Worm (Caenorhabditis elegans) whole organism, L4 larva: ENCODE measurements around the gene C28D4.5.

Experiments used
- D1046.2 ChIP-seq: fragments of 200-800 bp; sonication (Bioruptor generic); IDR thresholded peaks from 2 replicates; pipeline ENCODE4 v1.3.6; 2022; ENCODE audit warnings: missing genetic modification characterization, missing compliant biosample characterization
- F37D6.2 ChIP-seq: sonication (generic microtip); optimal IDR thresholded peaks from 2 replicates; lab custom pipeline; 2016; ENCODE audit warnings: mild to moderate bottlenecking, missing genetic modification characterization, missing compliant biosample characterization
- R02D3.7 ChIP-seq: fragments of 150-350 bp; sonication (generic microtip); optimal IDR thresholded peaks from 3 replicates; lab custom pipeline; 2014; ENCODE audit warnings: missing biosample characterization, missing genetic modification characterization
- Y75B8A.6 ChIP-seq: fragments of 200-800 bp; sonication (Bioruptor generic); IDR thresholded peaks from 2 replicates; pipeline ENCODE4 v1.3.6; 2022; ENCODE audit warnings: missing genetic modification reagents, missing genetic modification characterization, missing compliant biosample characterization
- ZK337.2 ChIP-seq: fragments of 200-800 bp; sonication (Bioruptor generic); IDR thresholded peaks from 2 replicates; pipeline ENCODE4 v1.3.6; 2022; ENCODE audit warnings: missing genetic modification reagents, missing genetic modification characterization, missing compliant biosample characterization
- aha-1 ChIP-seq: fragments of 150-350 bp; peaks from one replicate; lab custom pipeline; 2014; ENCODE audit warnings: missing biosample characterization, missing genetic modification characterization
- ama-1 ChIP-seq: fragments of 150-350 bp; optimal IDR thresholded peaks from 2 replicates; lab custom pipeline; 2014; ENCODE audit warnings: inconsistent platforms, mixed read lengths
- attf-4 ChIP-seq: sonication (generic microtip); optimal IDR thresholded peaks from 3 replicates; lab custom pipeline; 2017; ENCODE audit warnings: missing biosample characterization, missing genetic modification characterization
- ctbp-1 ChIP-seq: fragments of 200-800 bp; sonication (Bioruptor generic); IDR thresholded peaks from 2 replicates; pipeline ENCODE4 v1.3.6; 2022; ENCODE audit warnings: missing genetic modification reagents, missing genetic modification characterization, missing compliant biosample characterization
- daf-12 ChIP-seq: fragments of 150-350 bp; optimal IDR thresholded peaks from 2 replicates; lab custom pipeline; 2014; ENCODE audit warnings: missing biosample characterization, missing genetic modification reagents, missing genetic modification characterization
- daf-16 ChIP-seq, 3 experiments: sonication (generic microtip); optimal IDR thresholded peaks; 2 replicates each; lab custom pipeline; 2016 to 2017; ENCODE audit warnings: missing genetic modification characterization in 3 of 3, missing genetic modification reagents in 3 of 3, mild to moderate bottlenecking in 2 of 3, missing compliant biosample characterization in 2 of 3, missing biosample characterization in 1 of 3, moderate library complexity in 1 of 3
- dpl-1 ChIP-seq: fragments of 150-350 bp; optimal IDR thresholded peaks from 2 replicates; lab custom pipeline; 2014; ENCODE audit warnings: missing biosample characterization, missing genetic modification reagents, missing genetic modification characterization
- dve-1 ChIP-seq: sonication (generic microtip); optimal IDR thresholded peaks from 2 replicates; lab custom pipeline; 2017; ENCODE audit warnings: antibody characterized with exemption, mild to moderate bottlenecking, missing genetic modification characterization, missing compliant biosample characterization; ENCODE audit not compliant: insufficient read depth
- egl-27 ChIP-seq: sonication (generic microtip); optimal IDR thresholded peaks from 3 replicates; lab custom pipeline; 2017; ENCODE audit warnings: missing biosample characterization, missing genetic modification reagents, missing genetic modification characterization
- hmg-1.1 ChIP-seq: fragments of 200-800 bp; sonication (Bioruptor generic); IDR thresholded peaks from 2 replicates; pipeline ENCODE4 v1.3.6; 2022; ENCODE audit warnings: missing genetic modification reagents, missing genetic modification characterization, missing compliant biosample characterization
- jun-1 ChIP-seq: fragments of 150-350 bp; optimal IDR thresholded peaks from 2 replicates; lab custom pipeline; 2014; ENCODE audit warnings: missing biosample characterization, missing genetic modification reagents, missing genetic modification characterization
- lim-7 ChIP-seq: fragments of 200-800 bp; sonication (Bioruptor generic); IDR thresholded peaks from 2 replicates; pipeline ENCODE4 v1.3.6; 2022; ENCODE audit warnings: missing genetic modification characterization, missing compliant biosample characterization
- lin-13 ChIP-seq: fragments of 150-350 bp; optimal IDR thresholded peaks from 2 replicates; lab custom pipeline; 2014; ENCODE audit warnings: missing biosample characterization, missing genetic modification reagents, missing genetic modification characterization
- lin-15B ChIP-seq: fragments of 150-350 bp; sonication (generic microtip); optimal IDR thresholded peaks from 3 replicates; lab custom pipeline; 2014; ENCODE audit warnings: missing biosample characterization, missing genetic modification characterization
- lin-29 ChIP-seq: fragments of 200-800 bp; sonication (Bioruptor generic); IDR thresholded peaks from 2 replicates; pipeline ENCODE4 v1.3.6; 2022; ENCODE audit warnings: missing genetic modification reagents, missing genetic modification characterization, missing compliant biosample characterization
- lin-38 ChIP-seq: fragments of 200-800 bp; sonication (Bioruptor generic); IDR thresholded peaks from 2 replicates; pipeline ENCODE4 v1.3.6; 2022; ENCODE audit warnings: missing genetic modification reagents, missing genetic modification characterization, missing compliant biosample characterization
- mdl-1 ChIP-seq, 2 experiments: fragments of 150-350 bp in 1 of 2; sonication (generic microtip) in 1 of 2; optimal IDR thresholded peaks; 2 replicates each; lab custom pipeline; 2014 to 2017; ENCODE audit warnings: missing biosample characterization in 2 of 2, missing genetic modification characterization in 2 of 2
- mxl-3 ChIP-seq: fragments of 200-800 bp; sonication (Bioruptor generic); optimal IDR thresholded peaks from 2 replicates; lab custom pipeline; 2018; ENCODE audit warnings: mild to moderate bottlenecking, missing genetic modification characterization, missing compliant biosample characterization
- nhr-10 ChIP-seq: fragments of 150-350 bp; optimal IDR thresholded peaks from 2 replicates; lab custom pipeline; 2014; ENCODE audit warnings: missing biosample characterization, missing genetic modification characterization
- nhr-11 ChIP-seq: fragments of 150-350 bp; optimal IDR thresholded peaks from 2 replicates; lab custom pipeline; 2014; ENCODE audit warnings: missing biosample characterization, missing genetic modification characterization
- nhr-111 ChIP-seq: fragments of 200-800 bp; sonication (Bioruptor generic); optimal IDR thresholded peaks from 2 replicates; lab custom pipeline; 2018; ENCODE audit warnings: mild to moderate bottlenecking, missing genetic modification characterization, missing compliant biosample characterization
- nhr-42 ChIP-seq: fragments of 200-800 bp; sonication (Bioruptor generic); IDR thresholded peaks from 2 replicates; pipeline ENCODE4 v1.3.6; 2022; ENCODE audit warnings: missing genetic modification characterization, missing compliant biosample characterization
- nhr-48 ChIP-seq: sonication (generic microtip); optimal IDR thresholded peaks from 2 replicates; lab custom pipeline; 2016; ENCODE audit warnings: mild to moderate bottlenecking, missing genetic modification characterization, missing compliant biosample characterization
- nhr-6 ChIP-seq: fragments of 150-350 bp; optimal IDR thresholded peaks from 2 replicates; lab custom pipeline; 2014; ENCODE audit warnings: missing biosample characterization, missing genetic modification characterization
- nhr-76 ChIP-seq: fragments of 150-350 bp; optimal IDR thresholded peaks from 2 replicates; lab custom pipeline; 2014; ENCODE audit warnings: missing biosample characterization, missing genetic modification characterization
- pha-4 ChIP-seq, 2 experiments: fragments of 150-350 bp in 1 of 2; fragments of 200-800 bp in 1 of 2; sonication (Bioruptor generic) in 1 of 2; IDR thresholded peaks in 1 of 2; optimal IDR thresholded peaks in 1 of 2; 2 replicates each; pipeline versions ENCODE4 v1.3.6 to Lab custom; 2014 to 2022; ENCODE audit warnings: missing genetic modification characterization in 2 of 2, missing genetic modification reagents in 2 of 2, missing biosample characterization in 1 of 2, missing compliant biosample characterization in 1 of 2
- rbr-2 ChIP-seq: sonication (generic microtip); optimal IDR thresholded peaks from 2 replicates; lab custom pipeline; 2016; ENCODE audit warnings: missing genotype, missing genetic modification characterization, missing compliant biosample characterization
- spr-1 ChIP-seq: sonication (generic microtip); optimal IDR thresholded peaks from 2 replicates; lab custom pipeline; 2016; ENCODE audit warnings: mild to moderate bottlenecking, missing genetic modification characterization, missing compliant biosample characterization
- spr-3 ChIP-seq: fragments of 200-800 bp; sonication (Bioruptor generic); optimal IDR thresholded peaks from 2 replicates; lab custom pipeline; 2018; ENCODE audit warnings: mild to moderate bottlenecking, missing genetic modification characterization, missing compliant biosample characterization
- unc-62 ChIP-seq, 3 experiments: fragments of 150-350 bp in 1 of 3; sonication (generic microtip); optimal IDR thresholded peaks in 2 of 3; peaks in 1 of 3; 1 replicate in 1 of 3; 2 replicates in 2 of 3; lab custom pipeline; 2014 to 2017; ENCODE audit warnings: missing biosample characterization in 3 of 3, missing genetic modification characterization in 3 of 3, missing genetic modification reagents in 3 of 3, missing genotype in 1 of 3
- vab-7 ChIP-seq: fragments of 200-800 bp; sonication (Bioruptor generic); IDR thresholded peaks from 2 replicates; pipeline ENCODE4 v1.3.6; 2022; ENCODE audit warnings: missing genetic modification reagents, missing genetic modification characterization, missing compliant biosample characterization
- zag-1 ChIP-seq: fragments of 150-350 bp; optimal IDR thresholded peaks from 2 replicates; lab custom pipeline; 2014; ENCODE audit warnings: missing biosample characterization, missing genetic modification characterization
- zfp-2 ChIP-seq: sonication (generic microtip); optimal IDR thresholded peaks from 2 replicates; lab custom pipeline; 2016; ENCODE audit warnings: mild to moderate bottlenecking, missing genetic modification characterization, missing compliant biosample characterization
- zfp-3 ChIP-seq: fragments of 200-800 bp; sonication (Bioruptor generic); conservative IDR thresholded peaks from 2 replicates; pipeline ENCODE4 v1.3.6; 2022; ENCODE audit warnings: missing genetic modification reagents, missing genetic modification characterization, missing compliant biosample characterization
- zip-11 ChIP-seq: fragments of 200-800 bp; sonication (Bioruptor generic); IDR thresholded peaks from 2 replicates; pipeline ENCODE4 v1.3.6; 2022; ENCODE audit warnings: missing genetic modification characterization, missing compliant biosample characterization
- zip-2 ChIP-seq: fragments of 150-350 bp; optimal IDR thresholded peaks from 2 replicates; lab custom pipeline; 2014; ENCODE audit warnings: missing biosample characterization, missing genetic modification characterization
- ztf-7 ChIP-seq: fragments of 150-350 bp; optimal IDR thresholded peaks from 2 replicates; lab custom pipeline; 2014; ENCODE audit warnings: missing biosample characterization, missing genetic modification characterization

C28D4.5 gene

DNA sequence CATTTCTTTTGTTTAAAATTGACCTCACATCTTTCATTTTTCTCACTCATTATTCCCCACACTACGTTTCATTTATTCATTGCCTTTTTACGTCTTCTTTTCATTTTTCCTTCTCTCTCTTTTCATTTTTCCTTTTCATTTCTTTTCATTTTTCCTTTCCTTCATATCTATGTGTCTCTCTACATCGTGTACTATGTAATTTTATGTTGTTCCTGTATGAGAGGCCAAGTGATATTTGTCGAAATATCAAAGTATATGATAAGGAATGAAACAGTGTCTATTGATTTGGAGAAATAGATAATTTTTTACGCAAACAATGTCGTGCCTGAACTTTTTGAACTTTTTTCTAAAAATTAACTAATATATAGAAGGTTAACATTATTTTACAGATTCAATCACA is 30.2 kb downstream of the C28D4.5 start (continued):
- TF ChIP-seq nhr-10, result peak; percentile 40
- no peak for TF ChIP-seq nhr-111 (GFP tag; lab: Kevin White, UChicago)
- no peak for TF ChIP-seq aha-1 (tag; lab: Kevin White, UChicago)
- no peak for TF ChIP-seq ama-1 (lab: Kevin White, UChicago)
- TF ChIP-seq spr-3, result no peak
- no peak for TF ChIP-seq lin-29
- peak; percentile 84 for TF ChIP-seq dve-1 (tag; lab: Kevin White, UChicago)
- no peak for TF ChIP-seq ctbp-1 (GFP tag; lab: Robert Waterston, UW)
- no peak for TF ChIP-seq D1046.2
- no peak for TF ChIP-seq F37D6.2
- no peak for TF ChIP-seq zip-2 (tag; lab: Kevin White, UChicago)
- TF ChIP-seq R02D3.7 (tag; lab: Kevin White, UChicago), result no peak
- TF ChIP-seq daf-12, result no peak
- peak; percentile 63 for TF ChIP-seq nhr-6 (tag; lab: Kevin White, UChicago)
- no peak for TF ChIP-seq spr-1 (tag; lab: Kevin White, UChicago)
- no peak for TF ChIP-seq nhr-42
- TF ChIP-seq ZK337.2 (GFP tag; lab: Robert Waterston, UW), result no peak
- no peak for TF ChIP-seq nhr-76 (tag; lab: Kevin White, UChicago)

- TF ChIP-seq daf-12 (no peak), spr-1 (tag; lab: Kevin White, UChicago) (no peak), zfp-2 (tag; lab: Kevin White, UChicago) (no peak), lin-13 (GFP tag; lab: Kevin White, UChicago) (no peak), unc-62 (GFP tag; optimal IDR thresholded peaks at IDR 0.05 in 1 of 2; lab: Kevin White, UChicago) (peak in 1 of 2 experiments; percentile 94), unc-62 (tag; optimal IDR thresholded peaks at IDR 0.05; lab: Kevin White, UChicago) (no peak), egl-27 (tag; lab: Kevin White, UChicago) (no peak), lim-7 (no peak), zfp-3 (GFP tag; lab: Robert Waterston, UW) (no peak)
These were observed 32.4 kb downstream of the C28D4.5 start for ce11 chrIV:9714264-9714663.

DNA sequence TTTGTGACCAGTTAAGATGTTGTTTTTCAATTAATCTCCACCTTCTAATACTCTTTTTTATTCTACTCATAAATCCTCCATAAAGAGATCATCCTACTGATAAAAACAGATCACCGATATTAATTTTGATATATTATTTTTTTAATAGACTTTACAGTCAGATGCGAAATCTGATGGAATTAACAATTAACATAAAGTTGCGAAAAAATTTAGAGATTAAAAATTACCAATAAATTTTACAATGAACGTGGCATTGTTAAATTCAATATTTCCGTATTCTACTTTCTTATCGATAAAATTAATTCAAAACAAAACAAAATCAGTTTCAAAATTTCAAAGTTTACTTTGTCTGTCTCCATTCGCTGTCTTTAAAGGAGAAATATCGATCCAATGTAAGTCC is 33.9 kb downstream of the C28D4.5 start, which contains the start of gene K01H12.4:
K01H12.4 (plus strand) TSS at position 301 of the 400 bp plus-strand sequence.
- TF ChIP-seq hmg-1.1 (no peak), dpl-1 (GFP tag; lab: Kevin White, UChicago) (no peak), aha-1 (tag; lab: Kevin White, UChicago) (peak; percentile 28)

- TF ChIP-seq unc-62 (GFP tag; optimal IDR thresholded peaks at IDR 0.05 in 1 of 2; lab: Kevin White, UChicago) (peak in 1 of 2 experiments; percentile 41), unc-62 (tag; optimal IDR thresholded peaks at IDR 0.05; lab: Kevin White, UChicago) (no peak), nhr-11 (tag; lab: Kevin White, UChicago) (no peak)
These were observed 36.8 kb downstream of the C28D4.5 start, which contains the start of gene nhr-38 for ce11 chrIV:9709887-9710286. TSS of gene nhr-38 (plus strand) at chrIV:9710187.

DNA sequence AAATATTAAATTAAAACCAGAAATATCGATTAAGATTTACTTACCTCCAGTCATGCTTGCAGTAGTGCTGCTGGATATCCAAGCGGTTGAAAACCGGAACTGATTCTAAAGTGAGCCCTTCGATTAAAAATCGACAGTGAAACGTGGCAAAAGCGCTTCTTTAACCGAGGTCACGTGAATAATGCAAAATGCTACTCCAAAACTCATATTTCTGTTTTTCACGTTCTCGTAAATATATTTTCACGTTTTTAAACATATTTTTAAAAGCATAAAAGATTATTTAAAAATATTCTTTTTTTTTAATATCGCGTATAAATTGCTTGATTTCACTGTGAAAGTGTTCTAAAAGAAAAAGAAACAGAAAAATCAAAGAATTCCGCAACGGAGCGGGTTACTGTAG is 37.5 kb downstream of the C28D4.5 start, which contains the start of gene ant-1.3:
ant-1.3 (minus strand) TSS at position 101 of the 400 bp plus-strand sequence.
- TF ChIP-seq mdl-1 (tag; optimal IDR thresholded peaks at IDR 0.05; lab: Kevin White, UChicago), result no peak
- no peak for TF ChIP-seq mxl-3 (GFP tag; lab: Kevin White, UChicago)
- no peak for TF ChIP-seq zag-1 (tag; lab: Kevin White, UChicago)
- no peak for TF ChIP-seq attf-4
- TF ChIP-seq ztf-7 (tag; lab: Kevin White, UChicago), result no peak
- TF ChIP-seq pha-4 (GFP tag; IDR thresholded peaks at IDR 0.05; lab: Robert Waterston, UW), result no peak
- no peak for TF ChIP-seq pha-4 (tag; optimal IDR thresholded peaks at IDR 0.05; lab: Kevin White, UChicago)
- TF ChIP-seq rbr-2, result no peak
- TF ChIP-seq vab-7 (GFP tag; lab: Robert Waterston, UW), result no peak
- no peak for TF ChIP-seq nhr-76 (tag; lab: Kevin White, UChicago)
- TF ChIP-seq zip-11, result no peak
- no peak for TF ChIP-seq lin-15B (tag; lab: Kevin White, UChicago)
- no peak for TF ChIP-seq lin-38 (GFP tag; lab: Robert Waterston, UW)
- TF ChIP-seq dve-1 (tag; lab: Kevin White, UChicago), result no peak
- no peak for TF ChIP-seq nhr-48 (tag; lab: Kevin White, UChicago)
- no peak for TF ChIP-seq jun-1 (tag; lab: Kevin White, UChicago)
- no peak for TF ChIP-seq ctbp-1 (GFP tag; lab: Robert Waterston, UW)
- no peak for TF ChIP-seq nhr-42
- no peak for TF ChIP-seq nhr-10
- TF ChIP-seq daf-16 (GFP tag; optimal IDR thresholded peaks at IDR 0.05; lab: Kevin White, UChicago), result no peak
- TF ChIP-seq daf-16 (tag; optimal IDR thresholded peaks at IDR 0.05; lab: Kevin White, UChicago), result no peak
- TF ChIP-seq Y75B8A.6 (GFP tag; lab: Robert Waterston, UW), result no peak
